Worm (Caenorhabditis elegans) whole organism, L2 larva: ENCODE measurements around the gene T07G12.2.

Experiments
- blmp-1 ChIP-seq: sonication (generic microtip); optimal IDR thresholded peaks from 2 replicates; lab custom pipeline; 2017; ENCODE audit warnings: missing genetic modification characterization, mild to moderate bottlenecking, missing compliant biosample characterization, antibody characterized with exemption, moderate library complexity; ENCODE audit not compliant: insufficient read depth
- ceh-82 ChIP-seq: fragments of 150-350 bp; optimal IDR thresholded peaks from 2 replicates; lab custom pipeline; 2014; ENCODE audit warnings: missing biosample characterization, missing genetic modification characterization
- egl-27 ChIP-seq: sonication (generic microtip); optimal IDR thresholded peaks from 3 replicates; lab custom pipeline; 2017; ENCODE audit warnings: missing biosample characterization, missing genetic modification reagents, missing genetic modification characterization
- nhr-12 ChIP-seq: fragments of 150-350 bp; optimal IDR thresholded peaks from 2 replicates; lab custom pipeline; 2014; ENCODE audit warnings: missing biosample characterization, missing genetic modification characterization
- ztf-11 ChIP-seq: sonication (generic microtip); optimal IDR thresholded peaks from 2 replicates; lab custom pipeline; 2017; ENCODE audit warnings: missing biosample characterization, missing genetic modification characterization

DNA sequence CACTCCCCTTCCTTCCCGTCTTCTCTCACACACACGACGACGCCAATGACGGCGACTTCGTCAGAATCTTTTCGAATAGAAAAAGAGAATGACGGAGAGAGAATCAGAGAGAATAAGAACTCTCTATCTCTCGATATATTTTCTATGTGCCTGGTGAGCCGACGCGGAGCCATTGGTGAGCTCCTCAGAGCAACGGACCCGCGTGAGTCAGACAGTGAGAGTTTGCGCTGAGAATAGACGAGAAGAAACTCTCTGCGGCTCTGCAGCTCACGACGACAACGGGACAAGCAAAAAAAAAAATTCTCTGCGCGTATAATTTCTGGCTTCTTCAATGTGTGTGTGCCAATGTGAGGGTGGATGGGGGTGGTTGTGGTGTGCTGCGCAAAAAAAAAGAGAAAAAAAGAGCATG is 30.6 kb upstream of the T07G12.2 start:
- TF ChIP-seq ztf-11 (tag; lab: Kevin White, UChicago) = no peak
- TF ChIP-seq nhr-12 (tag; lab: Kevin White, UChicago) = no peak
- TF ChIP-seq ceh-82 = no peak
- TF ChIP-seq blmp-1 (tag; lab: Kevin White, UChicago) = no peak
- TF ChIP-seq egl-27 (tag; lab: Kevin White, UChicago) = peak; percentile 8
